Worm (Caenorhabditis elegans) whole organism, L2 larva: Measurements from ENCODE around the gene C28H8.2.

ENCODE experiments used
- lin-39 ChIP-seq: fragments of 150-350 bp; optimal IDR thresholded peaks from 2 replicates; lab custom pipeline; 2014; ENCODE audit warnings: missing biosample characterization, missing genetic modification reagents, missing genetic modification characterization
- nhr-23 ChIP-seq: fragments of 150-350 bp; optimal IDR thresholded peaks from 2 replicates; lab custom pipeline; 2014; ENCODE audit warnings: missing biosample characterization, missing genetic modification reagents, missing genetic modification characterization
- skn-1 ChIP-seq: sonication (generic microtip); optimal IDR thresholded peaks from 2 replicates; lab custom pipeline; 2017; ENCODE audit warnings: missing biosample characterization, missing genetic modification characterization
- snpc-4 ChIP-seq: fragments of 150-350 bp; optimal IDR thresholded peaks from 2 replicates; lab custom pipeline; 2014; ENCODE audit warnings: missing biosample characterization, missing genetic modification characterization
- ztf-11 ChIP-seq: sonication (generic microtip); optimal IDR thresholded peaks from 2 replicates; lab custom pipeline; 2017; ENCODE audit warnings: missing biosample characterization, missing genetic modification characterization

- no peak for TF ChIP-seq nhr-23
- TF ChIP-seq snpc-4 (tag; lab: Kevin White, UChicago) = no peak
- no peak for TF ChIP-seq ztf-11 (tag; lab: Kevin White, UChicago)
- TF ChIP-seq skn-1 (tag; lab: Kevin White, UChicago) = no peak
- TF ChIP-seq lin-39 (tag; lab: Kevin White, UChicago) = no peak
These were observed 31.4 kb upstream of the C28H8.2 start, which contains the start of gene C28H8.8 for ce11 chrIII:5888675-5889074.
